Worm (Caenorhabditis elegans): Measurements from ENCODE around the gene T22H9.1.

The T22H9.1 gene

DNA sequence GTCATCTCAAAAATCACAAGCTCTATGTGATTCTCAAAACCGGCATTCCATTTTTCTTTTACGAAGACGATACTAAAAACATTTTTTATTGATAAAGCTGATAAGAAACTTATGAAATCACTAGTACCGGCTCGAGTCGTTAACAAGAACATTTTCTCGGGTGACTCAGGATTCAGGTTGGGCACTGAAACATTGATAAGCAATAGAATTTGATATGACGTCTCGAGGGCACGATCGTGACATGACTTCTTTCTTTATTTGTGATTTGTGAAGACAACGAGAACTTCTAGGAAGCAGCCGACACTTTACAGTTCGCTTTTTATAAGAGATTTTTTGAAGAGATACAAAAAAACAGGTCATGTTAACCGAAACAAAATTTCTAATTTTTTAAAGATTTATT is 25.9 kb upstream of the T22H9.1 start:
- TF ChIP-seq hnd-1 (tag; optimal IDR thresholded peaks at IDR 0.05) (no peak), sea-1 (GFP tag; conservative IDR thresholded peaks at IDR 0.05) (no peak)

- TF ChIP-seq scrt-1 (GFP tag; IDR thresholded peaks at IDR 0.05) (no peak), sea-1 (GFP tag; conservative IDR thresholded peaks at IDR 0.05) (no peak), ceh-13 (GFP tag; optimal IDR thresholded peaks at IDR 0.05) (no peak), hnd-1 (tag; optimal IDR thresholded peaks at IDR 0.05) (no peak), ama-1 (optimal IDR thresholded peaks at IDR 0.05) (no peak), tbx-37 (GFP tag; conservative IDR thresholded peaks at IDR 0.05) (no peak), hmbx-1 (tag; optimal IDR thresholded peaks at IDR 0.05) (no peak), tra-4 (tag; optimal IDR thresholded peaks at IDR 0.05) (no peak), hmg-4 (GFP tag; optimal IDR thresholded peaks at IDR 0.05) (no peak), B0310.2 (tag; optimal IDR thresholded peaks at IDR 0.05) (no peak), flt-1 (GFP tag; IDR thresholded peaks at IDR 0.05) (no peak), aly-1 (tag; optimal IDR thresholded peaks at IDR 0.05) (no peak), ets-7 (tag; optimal IDR thresholded peaks at IDR 0.05) (no peak), tbx-11 (GFP tag; IDR thresholded peaks at IDR 0.05) (no peak)
Measured at ce11 chrV:336350-336749, 23.2 kb upstream of the T22H9.1 start, which contains the start of gene dmd-8. Gene dmd-8, minus strand, starts transcription at chrV:336450.

ce11 chrV:342346-342745 is 17.2 kb upstream of the T22H9.1 start:
- TF ChIP-seq hnd-1 (tag; optimal IDR thresholded peaks at IDR 0.05), result no peak

ce11 chrV:343128-343527 is 16.4 kb upstream of the T22H9.1 start, which contains the start of gene wago-10:
Gene wago-10, plus strand, starts transcription at chrV:343428.
- TF ChIP-seq tra-4 (tag; optimal IDR thresholded peaks at IDR 0.05), result no peak
- TF ChIP-seq B0310.2 (tag; optimal IDR thresholded peaks at IDR 0.05), result no peak

DNA sequence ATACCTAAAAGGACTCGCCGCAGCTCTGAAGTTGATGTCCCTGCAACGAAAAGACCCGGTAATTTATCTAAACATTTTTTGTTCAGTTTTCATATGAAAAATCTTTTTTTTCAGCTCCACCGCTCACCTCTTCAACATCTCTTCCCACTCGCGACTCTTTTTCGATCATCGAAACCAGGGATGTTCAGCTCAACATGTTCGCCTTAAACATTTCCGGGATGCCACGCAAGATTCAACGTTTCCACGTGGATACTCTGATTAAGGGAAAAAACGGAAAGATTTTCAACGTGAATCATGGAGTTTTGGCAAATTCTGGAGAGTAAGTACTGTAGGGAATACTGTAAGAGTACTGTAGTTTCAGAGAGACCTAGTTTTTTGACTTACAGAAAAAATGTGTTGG is 16.0 kb upstream of the T22H9.1 start:
- TF ChIP-seq hnd-1 (tag; optimal IDR thresholded peaks at IDR 0.05) (no peak), ets-7 (tag; optimal IDR thresholded peaks at IDR 0.05) (no peak), flt-1 (GFP tag; IDR thresholded peaks at IDR 0.05) (no peak), tbx-11 (GFP tag; IDR thresholded peaks at IDR 0.05) (no peak), aly-1 (tag; optimal IDR thresholded peaks at IDR 0.05) (no peak), F13C5.2 (tag; optimal IDR thresholded peaks at IDR 0.05) (no peak), scrt-1 (GFP tag; IDR thresholded peaks at IDR 0.05) (no peak), B0310.2 (tag; optimal IDR thresholded peaks at IDR 0.05) (no peak), tra-4 (tag; optimal IDR thresholded peaks at IDR 0.05) (no peak), tbx-37 (GFP tag; conservative IDR thresholded peaks at IDR 0.05) (no peak), ceh-13 (GFP tag; optimal IDR thresholded peaks at IDR 0.05) (no peak), sea-1 (GFP tag; conservative IDR thresholded peaks at IDR 0.05) (no peak), pes-1 (GFP tag; IDR thresholded peaks at IDR 0.05) (no peak), hmg-4 (GFP tag; optimal IDR thresholded peaks at IDR 0.05) (no peak), hmbx-1 (tag; optimal IDR thresholded peaks at IDR 0.05) (no peak), ceh-36 (tag; optimal IDR thresholded peaks at IDR 0.05) (no peak), ama-1 (optimal IDR thresholded peaks at IDR 0.05) (no peak)

DNA sequence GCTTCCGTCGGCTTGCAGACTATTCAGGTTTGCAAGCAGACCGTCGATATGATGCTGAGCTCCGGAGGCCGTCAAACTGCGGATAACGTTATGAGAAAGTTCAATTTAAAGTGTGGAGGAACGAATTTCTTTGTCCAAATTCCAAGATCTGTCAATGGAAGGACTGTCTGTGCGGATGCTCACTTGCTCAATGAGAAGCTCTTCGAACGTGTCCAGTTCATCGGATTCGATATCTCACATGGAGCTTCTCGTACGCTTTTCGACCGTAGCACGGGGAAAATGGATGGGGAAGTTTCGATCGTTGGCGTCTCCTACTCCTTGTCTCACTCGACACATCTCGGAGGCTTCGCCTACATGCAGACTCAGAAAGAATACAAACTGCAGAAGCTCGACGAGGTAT is 13.6 kb upstream of the T22H9.1 start:
- TF ChIP-seq flt-1 (GFP tag; IDR thresholded peaks at IDR 0.05) (no peak), tra-4 (tag; optimal IDR thresholded peaks at IDR 0.05) (no peak), sea-1 (GFP tag; conservative IDR thresholded peaks at IDR 0.05) (no peak), hmg-4 (GFP tag; optimal IDR thresholded peaks at IDR 0.05) (no peak), hmbx-1 (tag; optimal IDR thresholded peaks at IDR 0.05) (no peak), tbx-11 (GFP tag; IDR thresholded peaks at IDR 0.05) (no peak), hnd-1 (tag; optimal IDR thresholded peaks at IDR 0.05) (no peak), ceh-36 (tag; optimal IDR thresholded peaks at IDR 0.05) (no peak), ets-7 (tag; optimal IDR thresholded peaks at IDR 0.05) (no peak), aly-1 (tag; optimal IDR thresholded peaks at IDR 0.05) (no peak), pes-1 (GFP tag; IDR thresholded peaks at IDR 0.05) (no peak), ceh-13 (GFP tag; optimal IDR thresholded peaks at IDR 0.05) (no peak), F13C5.2 (tag; optimal IDR thresholded peaks at IDR 0.05) (no peak)

ce11 chrV:347561-348345 is 11.8 kb upstream of the T22H9.1 start:
- no peak for TF ChIP-seq tbx-37 (GFP tag; conservative IDR thresholded peaks at IDR 0.05)
- no peak for TF ChIP-seq ets-7 (tag; optimal IDR thresholded peaks at IDR 0.05)
- no peak for TF ChIP-seq pes-1 (GFP tag; IDR thresholded peaks at IDR 0.05)
- TF ChIP-seq scrt-1 (GFP tag; IDR thresholded peaks at IDR 0.05), result no peak
- no peak for TF ChIP-seq aly-1 (tag; optimal IDR thresholded peaks at IDR 0.05)
- TF ChIP-seq ama-1 (optimal IDR thresholded peaks at IDR 0.05), result no peak
- no peak for TF ChIP-seq sea-1 (GFP tag; conservative IDR thresholded peaks at IDR 0.05)
- TF ChIP-seq ceh-13 (GFP tag; optimal IDR thresholded peaks at IDR 0.05), result no peak
- TF ChIP-seq ceh-36 (tag; optimal IDR thresholded peaks at IDR 0.05), result no peak
- no peak for TF ChIP-seq B0310.2 (tag; optimal IDR thresholded peaks at IDR 0.05)
- no peak for TF ChIP-seq hnd-1 (tag; optimal IDR thresholded peaks at IDR 0.05)
- no peak for TF ChIP-seq tbx-11 (GFP tag; IDR thresholded peaks at IDR 0.05)
- TF ChIP-seq flt-1 (GFP tag; IDR thresholded peaks at IDR 0.05), result no peak

DNA sequence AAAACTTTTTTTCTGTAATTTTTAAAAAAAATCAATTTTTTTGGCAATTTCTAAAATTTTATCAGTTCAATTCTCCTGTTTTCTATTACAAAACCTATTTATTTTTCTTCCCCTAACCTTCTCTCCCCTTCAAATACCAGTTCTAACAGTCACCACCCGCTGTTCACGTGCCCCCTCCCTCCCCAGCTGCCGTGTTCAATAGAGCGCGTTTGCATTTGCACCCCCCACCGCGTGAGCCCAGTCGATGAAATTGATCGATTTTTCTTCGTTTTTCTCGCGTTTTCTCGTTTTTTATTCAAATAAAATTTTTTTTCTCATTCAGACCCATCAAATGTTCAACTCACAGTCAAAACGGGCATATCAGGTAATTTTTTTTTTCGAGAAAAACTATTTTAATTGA is 10.5 kb upstream of the T22H9.1 start, which contains the start of gene atg-9:
Gene atg-9 (plus strand): TSS at position 332 of the 400 bp plus-strand sequence.
- TF ChIP-seq ama-1 (optimal IDR thresholded peaks at IDR 0.05), result no peak
- peak; percentile 36 for TF ChIP-seq F13C5.2 (tag; optimal IDR thresholded peaks at IDR 0.05)
